Worm (Caenorhabditis elegans): ENCODE results near the gene Y110A2AR.1.

DNA sequence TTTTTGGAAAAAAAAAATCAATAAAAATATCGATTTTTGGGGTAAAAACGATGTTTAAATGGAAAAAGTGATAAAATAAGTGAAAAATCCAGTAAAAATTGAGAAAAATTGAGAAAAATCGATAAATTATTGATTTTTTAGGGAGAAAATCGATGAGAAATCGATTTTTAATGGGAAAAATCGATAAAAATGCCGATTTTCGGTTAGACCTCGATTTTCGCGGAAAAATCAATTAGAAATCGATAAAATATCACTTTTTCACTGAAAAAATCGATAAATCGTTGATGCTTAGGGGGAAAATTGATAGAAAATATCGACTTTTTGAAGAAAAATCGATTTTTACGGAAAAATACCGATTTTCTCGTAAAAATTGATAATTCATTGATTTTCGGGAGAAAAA lies 18.4 kb upstream of the Y110A2AR.1 start:
- TF ChIP-seq cog-1 (tag; optimal IDR thresholded peaks at IDR 0.05) (no peak), ztf-29 (GFP tag; IDR thresholded peaks at IDR 0.05) (no peak), T22C8.4 (GFP tag; IDR thresholded peaks at IDR 0.05) (peak; percentile 61; the same call in 1 of the 2 replicates), ref-1 (GFP tag; conservative IDR thresholded peaks at IDR 0.05) (no peak), tab-1 (GFP tag; IDR thresholded peaks at IDR 0.05) (no peak), ztf-23 (GFP tag; IDR thresholded peaks at IDR 0.05) (no peak), flt-1 (GFP tag; IDR thresholded peaks at IDR 0.05) (no peak), med-1 (GFP tag; optimal IDR thresholded peaks at IDR 0.05; ENCODE audit: insufficient read depth) (no peak), klf-2 (GFP tag; conservative IDR thresholded peaks at IDR 0.05) (no peak)
